Worm (Caenorhabditis elegans): ENCODE measurements around the gene cox-15.

Gene cox-15

ce11 chrII:11184757-11185341 lies 49.9 kb downstream of the cox-15 start, which contains the start of gene lir-3 (continued):
- TF ChIP-seq unc-130 (tag; optimal IDR thresholded peaks at IDR 0.05) (no peak), ces-1 (GFP tag; optimal IDR thresholded peaks at IDR 0.05) (no peak), nhr-71 (tag; optimal IDR thresholded peaks at IDR 0.05) (peak; percentile 29), Y116A8C.19 (tag; optimal IDR thresholded peaks at IDR 0.05; ENCODE audit: borderline replicate concordance) (no peak)

All from whole organism, L1 larva.